Fruit fly (Drosophila melanogaster) Kc167 (cell line): ENCODE results near the gene Cpr100A.

Experiments
- Sin3A ChIP-seq: fragments of >200 bp; optimal IDR thresholded peaks from 2 replicates; lab custom pipeline; 2018; ENCODE audit warnings: missing external identifiers
- h ChIP-seq: fragments of >200 bp; optimal IDR thresholded peaks from 3 replicates; lab custom pipeline; 2018; ENCODE audit warnings: missing external identifiers
- psq ChIP-seq: fragments of >200 bp; optimal IDR thresholded peaks from 2 replicates; lab custom pipeline; 2017; ENCODE audit warnings: missing external identifiers
- ttk ChIP-seq: sonication (Bioruptor generic); optimal IDR thresholded peaks from 2 replicates; lab custom pipeline; 2017; ENCODE audit warnings: missing external identifiers

DNA sequence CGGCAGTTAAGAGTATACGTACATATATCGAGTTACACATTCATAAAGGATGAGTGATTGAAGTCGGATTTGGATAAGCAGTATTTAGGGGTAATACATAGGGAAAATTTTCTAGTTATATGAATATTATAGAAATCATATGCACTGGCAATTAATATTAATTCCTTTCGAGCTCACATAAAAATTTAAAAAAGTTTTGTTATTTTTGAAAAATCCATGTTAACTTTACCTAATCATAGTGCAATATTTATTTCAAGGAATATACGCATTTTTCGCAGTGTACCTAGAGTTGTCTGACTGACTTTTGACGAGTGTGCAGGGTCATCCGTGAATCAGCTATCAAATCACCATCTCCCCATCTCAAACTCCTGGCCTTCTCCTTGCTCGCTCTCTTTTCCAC, 2.9 kb upstream of the Cpr100A start:
- TF ChIP-seq Sin3A, result no peak
- TF ChIP-seq psq, result no peak
- no peak for TF ChIP-seq h
- TF ChIP-seq ttk, result no peak
